Worm (Caenorhabditis elegans): ENCODE results near the gene srz-11.

The srz-11 gene

DNA sequence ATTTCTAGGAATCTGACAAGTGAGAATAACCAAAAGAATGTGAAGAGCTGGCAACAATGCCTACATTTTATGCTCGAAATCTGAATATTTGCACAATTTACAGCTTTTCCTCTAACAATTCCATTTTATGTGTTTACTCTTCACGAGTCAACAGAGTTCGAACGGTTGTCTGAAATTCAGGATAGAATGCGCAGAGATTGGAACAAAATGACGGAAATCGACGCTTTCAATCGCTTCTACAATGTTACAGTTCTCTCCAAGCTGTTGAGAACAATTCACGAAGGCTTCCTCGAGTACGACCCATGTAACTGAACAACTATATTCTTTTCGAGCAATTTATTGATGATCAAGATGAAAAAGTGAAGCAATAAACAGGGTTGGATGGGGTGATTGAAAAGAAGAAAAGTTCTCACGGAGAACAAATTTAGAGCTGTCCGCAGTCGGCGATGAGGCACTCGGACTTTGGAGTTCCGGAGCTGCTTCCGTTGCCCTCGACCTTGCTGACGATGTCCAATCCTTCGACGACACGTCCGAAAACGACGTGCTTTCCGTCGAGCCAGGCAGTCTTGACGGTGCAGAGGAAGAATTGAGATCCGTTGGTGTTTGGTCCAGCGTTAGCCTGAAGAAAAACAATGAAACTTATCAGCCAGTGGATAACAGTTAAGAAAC, 23.5 kb downstream of the srz-11 start, which contains the start of gene Y75B12B.3 (continued):
- TF ChIP-seq Y79H2A.3 (GFP tag; conservative IDR thresholded peaks at IDR 0.05): 0 out of 2 replicates have a peak, but pooled peaks have one; percentile 32
- TF ChIP-seq ceh-91 (GFP tag; IDR thresholded peaks at IDR 0.05): no peak
- peak; percentile 7 for TF ChIP-seq B0261.1 (tag; optimal IDR thresholded peaks at IDR 0.05)
- TF ChIP-seq F22D6.2 (tag; optimal IDR thresholded peaks at IDR 0.05): no peak
- TF ChIP-seq F10E7.11 (tag; optimal IDR thresholded peaks at IDR 0.05): no peak
- no peak for TF ChIP-seq dpl-1 (GFP tag; optimal IDR thresholded peaks at IDR 0.05)
- TF ChIP-seq ceh-27 (GFP tag; optimal IDR thresholded peaks at IDR 0.05): no peak
- TF ChIP-seq him-1 (tag; optimal IDR thresholded peaks at IDR 0.05): peak; percentile 57
- no peak for TF ChIP-seq C06A6.2 (GFP tag; conservative IDR thresholded peaks at IDR 0.05)
- no peak for TF ChIP-seq ztf-26 (tag; optimal IDR thresholded peaks at IDR 0.05)
- TF ChIP-seq pbrm-1 (GFP tag; IDR thresholded peaks at IDR 0.05): 0 out of 2 replicates have a peak, but pooled peaks have one; percentile 52
- peak; percentile 51 for TF ChIP-seq tlf-1 (GFP tag; optimal IDR thresholded peaks at IDR 0.05)
- TF ChIP-seq egl-44 (GFP tag; IDR thresholded peaks at IDR 0.05): 0 out of 2 replicates have a peak, but pooled peaks have one; percentile 17
- TF ChIP-seq F33H1.4 (GFP tag; IDR thresholded peaks at IDR 0.05): no peak
- TF ChIP-seq nhr-90 (tag; optimal IDR thresholded peaks at IDR 0.05): no peak
- no peak for TF ChIP-seq lsy-27 (tag; optimal IDR thresholded peaks at IDR 0.05; ENCODE audit: borderline replicate concordance, insufficient read depth)
- TF ChIP-seq attf-6 (GFP tag; IDR thresholded peaks at IDR 0.05): peak; percentile 50; the same call in 1 of the 2 replicates
- TF ChIP-seq T07F8.4 (tag; optimal IDR thresholded peaks at IDR 0.05): no peak
- 0 out of 2 replicates have a peak, but pooled peaks have one; percentile 27 for TF ChIP-seq C17E4.6 (GFP tag; IDR thresholded peaks at IDR 0.05)
- TF ChIP-seq Y95B8A.8 (GFP tag; IDR thresholded peaks at IDR 0.05): 0 out of 2 replicates have a peak, but pooled peaks have one; percentile 5
- TF ChIP-seq nhr-120 (GFP tag; IDR thresholded peaks at IDR 0.05): no peak
- TF ChIP-seq Y53G8AR.9 (GFP tag; conservative IDR thresholded peaks at IDR 0.05): peak; percentile 67; the same call in 1 of the 2 replicates
- TF ChIP-seq sptf-2 (GFP tag; optimal IDR thresholded peaks at IDR 0.05): no peak
- TF ChIP-seq akir-1 (GFP tag; optimal IDR thresholded peaks at IDR 0.05): no peak
- TF ChIP-seq ztf-25 (GFP tag; IDR thresholded peaks at IDR 0.05): 0 out of 2 replicates have a peak, but pooled peaks have one; percentile 56
- no peak for TF ChIP-seq nhr-80 (tag; optimal IDR thresholded peaks at IDR 0.05)
- peak; percentile 62 for TF ChIP-seq lin-54 (GFP tag; optimal IDR thresholded peaks at IDR 0.05)
- TF ChIP-seq ceh-40 (GFP tag; IDR thresholded peaks at IDR 0.05): no peak
- TF ChIP-seq pha-4 (tag; optimal IDR thresholded peaks at IDR 0.05): no peak
- TF ChIP-seq efl-1 (GFP tag; optimal IDR thresholded peaks at IDR 0.05): no peak
- no peak for TF ChIP-seq let-526 (GFP tag; IDR thresholded peaks at IDR 0.05)
- TF ChIP-seq F23B12.7 (tag; optimal IDR thresholded peaks at IDR 0.05; ENCODE audit: insufficient read depth): no peak
- TF ChIP-seq snpc-3.4 (tag; optimal IDR thresholded peaks at IDR 0.05): peak; percentile 24
- TF ChIP-seq chd-7 (tag; optimal IDR thresholded peaks at IDR 0.05): no peak
- peak; percentile 73 for TF ChIP-seq madf-6 (GFP tag; IDR thresholded peaks at IDR 0.05)
- TF ChIP-seq mel-28 (tag; optimal IDR thresholded peaks at IDR 0.05; ENCODE audit: borderline replicate concordance): no peak
- TF ChIP-seq xnd-1 (tag; optimal IDR thresholded peaks at IDR 0.05): peak; percentile 11
- TF ChIP-seq ama-1 (optimal IDR thresholded peaks at IDR 0.05): peak; percentile 73
- peak in 1 of 2 experiments; percentile 9 for TF ChIP-seq ama-1 (GFP tag; optimal IDR thresholded peaks at IDR 0.05)
- no peak for TF ChIP-seq F57A8.1 (GFP tag; optimal IDR thresholded peaks at IDR 0.05)
- TF ChIP-seq bed-2 (GFP tag; IDR thresholded peaks at IDR 0.05): no peak
- peak; percentile 41; the same call in 1 of the 2 replicates for TF ChIP-seq Y56A3A.18 (GFP tag; IDR thresholded peaks at IDR 0.05)
- peak; percentile 5; the same call in 1 of the 2 replicates for TF ChIP-seq rcor-1 (GFP tag; IDR thresholded peaks at IDR 0.05)
- TF ChIP-seq ekl-4 (GFP tag; IDR thresholded peaks at IDR 0.05): peak; percentile 76; the same call in 1 of the 2 replicates
- no peak for TF ChIP-seq nfya-2 (GFP tag; IDR thresholded peaks at IDR 0.05)
- peak; percentile 46 for TF ChIP-seq athp-1 (tag; optimal IDR thresholded peaks at IDR 0.05)
- TF ChIP-seq fkh-3 (tag; optimal IDR thresholded peaks at IDR 0.05): no peak
